Fruit fly (Drosophila melanogaster): Measurements from ENCODE around the gene RhoGAP68F.

Gene RhoGAP68F

DNA sequence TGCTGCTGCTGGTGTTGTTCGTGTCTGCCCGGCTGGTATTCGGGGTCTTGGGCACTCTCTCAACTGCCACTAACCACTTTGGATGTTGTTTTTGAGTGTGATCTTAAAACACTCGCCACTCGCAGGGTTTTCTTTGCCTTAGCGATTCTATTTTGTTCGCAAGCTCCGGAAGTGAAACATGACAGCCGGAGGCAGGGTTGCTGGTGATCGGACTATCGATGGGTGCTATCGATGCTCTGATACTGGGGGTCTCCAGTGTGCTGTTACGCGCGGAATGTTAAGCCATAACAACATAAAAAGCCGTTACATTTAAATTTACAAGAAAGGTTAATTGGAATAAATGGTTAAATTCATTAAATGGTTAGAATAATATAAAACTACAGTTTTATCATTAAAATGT, 13.7 kb upstream of the RhoGAP68F start, which contains the start of gene yps (continued):
- TF ChIP-seq Adf1 (GFP tag; IDR thresholded peaks at IDR 0.05) (peak; percentile 73), CG14667 (GFP tag; IDR thresholded peaks at IDR 0.05) (peak; percentile 64; the same call in 1 of the 2 replicates), lilli (GFP tag; optimal IDR thresholded peaks at IDR 0.05) (peak; percentile 86), h (optimal IDR thresholded peaks at IDR 0.05) (no peak), otp (GFP tag; IDR thresholded peaks at IDR 0.05) (peak; percentile 97), CG15601 (tag; optimal IDR thresholded peaks at IDR 0.05) (peak; percentile 92), CG7786 (GFP tag; optimal IDR thresholded peaks at IDR 0.05) (peak; percentile 75), Awh (GFP tag; IDR thresholded peaks at IDR 0.05) (peak; percentile 92), cato (GFP tag; optimal IDR thresholded peaks at IDR 0.05; ENCODE audit: borderline replicate concordance) (peak; percentile 87), CG14014 (GFP tag; IDR thresholded peaks at IDR 0.05) (peak; percentile 88), btn (GFP tag; optimal IDR thresholded peaks at IDR 0.05) (peak; percentile 88), CG6791 (GFP tag; IDR thresholded peaks at IDR 0.05; ENCODE audit: partially characterized antibody) (peak; percentile 81), CG4404 (GFP tag; IDR thresholded peaks at IDR 0.05) (no peak), trem (tag; optimal IDR thresholded peaks at IDR 0.05) (peak; percentile 88), Dfd (GFP tag; optimal IDR thresholded peaks at IDR 0.05) (no peak), org-1 (GFP tag; optimal IDR thresholded peaks at IDR 0.05) (peak; percentile 94), TFAM (GFP tag; optimal IDR thresholded peaks at IDR 0.05) (peak; percentile 87), ac (GFP tag; optimal IDR thresholded peaks at IDR 0.05) (peak; percentile 89), CG14860 (GFP tag; IDR thresholded peaks at IDR 0.05; ENCODE audit: partially characterized antibody) (0 out of 3 replicates have a peak, but pooled peaks have one; percentile 44), bcd (GFP tag; optimal IDR thresholded peaks at IDR 0.05) (peak; percentile 97), luna (GFP tag; optimal IDR thresholded peaks at IDR 0.05) (peak; percentile 88), sd (tag; optimal IDR thresholded peaks at IDR 0.05) (peak; percentile 77), CG11560 (tag; IDR thresholded peaks at IDR 0.05) (peak; percentile 49; the same call in 1 of the 3 replicates), Six4 (GFP tag; optimal IDR thresholded peaks at IDR 0.05) (peak; percentile 90), CG12219 (GFP tag; optimal IDR thresholded peaks at IDR 0.05) (peak; percentile 94), kni (GFP tag; optimal IDR thresholded peaks at IDR 0.05) (peak; percentile 98), Dll (GFP tag; IDR thresholded peaks at IDR 0.05; ENCODE audit: partially characterized antibody) (peak; percentile 69; the same call in 3 of the 4 replicates), Xbp1 (GFP tag; optimal IDR thresholded peaks at IDR 0.05) (peak; percentile 91), Abd-B (GFP tag; optimal IDR thresholded peaks at IDR 0.05) (no peak), sisA (GFP tag; IDR thresholded peaks at IDR 0.05) (no peak; the same call in 1 of the 2 replicates), dmrt11E (tag; optimal IDR thresholded peaks at IDR 0.05) (peak; percentile 81), CG42726 (GFP tag; IDR thresholded peaks at IDR 0.05; ENCODE audit: partially characterized antibody) (peak; percentile 51; the same call in 1 of the 2 replicates), psq (GFP tag; optimal IDR thresholded peaks at IDR 0.05) (peak; percentile 61), lmd (GFP tag; IDR thresholded peaks at IDR 0.05) (peak; percentile 69; the same call in 1 of the 2 replicates), Hmr (GFP tag; optimal IDR thresholded peaks at IDR 0.05) (peak; percentile 99), CG4617 (GFP tag; optimal IDR thresholded peaks at IDR 0.05; ENCODE audit: borderline replicate concordance) (peak; percentile 75), Hand (GFP tag; optimal IDR thresholded peaks at IDR 0.05) (peak; percentile 89), HmgZ (tag; optimal IDR thresholded peaks at IDR 0.05) (peak; percentile 95), CG10321 (GFP tag; IDR thresholded peaks at IDR 0.05) (peak; percentile 82), fd3F (GFP tag; optimal IDR thresholded peaks at IDR 0.05) (peak; percentile 89), Xrp1 (GFP tag; IDR thresholded peaks at IDR 0.05) (peak; percentile 56; the same call in 1 of the 2 replicates), peb (GFP tag; IDR thresholded peaks at IDR 0.05) (peak; percentile 60), CG31388 (GFP tag; optimal IDR thresholded peaks at IDR 0.05) (peak; percentile 23), CG34376 (GFP tag; optimal IDR thresholded peaks at IDR 0.05) (peak; percentile 99), CG12155 (GFP tag; optimal IDR thresholded peaks at IDR 0.05) (peak; percentile 88), Pdp1 (GFP tag; optimal IDR thresholded peaks at IDR 0.05) (peak; percentile 86 to 93), Gsc (GFP tag; IDR thresholded peaks at IDR 0.05) (no peak), H2.0 (GFP tag; IDR thresholded peaks at IDR 0.05) (peak; percentile 84), pros (GFP tag; optimal IDR thresholded peaks at IDR 0.05) (peak; percentile 24), pzg (GFP tag; optimal IDR thresholded peaks at IDR 0.05) (peak; percentile 95)

Measured in whole organism, embryonic.